Fruit fly (Drosophila melanogaster): ENCODE results near the gene CG8565.

The CG8565 gene

dm6 chrX:15860479-15860878 is 22.8 kb downstream of the CG8565 start (continued):
- TF ChIP-seq CG2875 (GFP tag; optimal IDR thresholded peaks at IDR 0.05), result no peak
- TF ChIP-seq Fer2 (tag; optimal IDR thresholded peaks at IDR 0.05), result no peak
- TF ChIP-seq kni (GFP tag; optimal IDR thresholded peaks at IDR 0.05), result no peak
- peak; percentile 29 for TF ChIP-seq dm (GFP tag; optimal IDR thresholded peaks at IDR 0.05)
- TF ChIP-seq ci (GFP tag; IDR thresholded peaks at IDR 0.05), result peak; percentile 61; the same call in 2 of the 3 replicates
- 0 out of 2 replicates have a peak, but pooled peaks have one; percentile 35 for TF ChIP-seq ranshi (GFP tag; IDR thresholded peaks at IDR 0.05)
- no peak for TF ChIP-seq CG43689 (GFP tag; IDR thresholded peaks at IDR 0.05)
- no peak for TF ChIP-seq eve (GFP tag; optimal IDR thresholded peaks at IDR 0.05)
- no peak for TF ChIP-seq CG7963 (GFP tag; IDR thresholded peaks at IDR 0.05; ENCODE audit: partially characterized antibody)
- no peak for TF ChIP-seq Taf1 (GFP tag; IDR thresholded peaks at IDR 0.05)
- TF ChIP-seq CG15479 (GFP tag; optimal IDR thresholded peaks at IDR 0.05), result peak; percentile 59
- TF ChIP-seq CG15011 (GFP tag; optimal IDR thresholded peaks at IDR 0.05), result no peak
- TF ChIP-seq CG9932 (GFP tag; IDR thresholded peaks at IDR 0.05), result 0 out of 2 replicates have a peak, but pooled peaks have one; percentile 18
- TF ChIP-seq CG15696 (tag; optimal IDR thresholded peaks at IDR 0.05), result no peak
- TF ChIP-seq CG7839 (tag; optimal IDR thresholded peaks at IDR 0.05), result peak; percentile 27
- TF ChIP-seq onecut (GFP tag; IDR thresholded peaks at IDR 0.05), result peak; percentile 93
- TF ChIP-seq ewg (GFP tag; optimal IDR thresholded peaks at IDR 0.05), result peak; percentile 66
- no peak; the same call in 2 of the 3 replicates for TF ChIP-seq dysf (GFP tag; IDR thresholded peaks at IDR 0.05)
- 0 out of 2 replicates have a peak, but pooled peaks have one; percentile 25 for TF ChIP-seq E2f2 (GFP tag; IDR thresholded peaks at IDR 0.05)
- TF ChIP-seq CG2116 (GFP tag; optimal IDR thresholded peaks at IDR 0.05), result no peak
- TF ChIP-seq fu2 (GFP tag; optimal IDR thresholded peaks at IDR 0.05), result no peak
- no peak for TF ChIP-seq wdn (GFP tag; IDR thresholded peaks at IDR 0.05)
- TF ChIP-seq rib (GFP tag; IDR thresholded peaks at IDR 0.05), result peak; percentile 53; the same call in 1 of the 2 replicates
- TF ChIP-seq Lpt (GFP tag; optimal IDR thresholded peaks at IDR 0.05), result no peak
- 0 out of 3 replicates have a peak, but pooled peaks have one; percentile 27 for TF ChIP-seq CG6791 (GFP tag; IDR thresholded peaks at IDR 0.05; ENCODE audit: partially characterized antibody)
- TF ChIP-seq lola (GFP tag; optimal IDR thresholded peaks at IDR 0.05), result no peak
- no peak for TF ChIP-seq CG16815 (GFP tag; optimal IDR thresholded peaks at IDR 0.05)
- no peak for TF ChIP-seq MESR4 (GFP tag; optimal IDR thresholded peaks at IDR 0.05)
- no peak for TF ChIP-seq CG17186 (GFP tag; optimal IDR thresholded peaks at IDR 0.05)
- TF ChIP-seq lmd (GFP tag; IDR thresholded peaks at IDR 0.05), result no peak
- 0 out of 3 replicates have a peak, but pooled peaks have one; percentile 14 for TF ChIP-seq CG16813 (GFP tag; IDR thresholded peaks at IDR 0.05; ENCODE audit: partially characterized antibody)
- TF ChIP-seq Six4 (GFP tag; optimal IDR thresholded peaks at IDR 0.05), result no peak
- peak; percentile 59 for TF ChIP-seq GATAe (GFP tag; conservative IDR thresholded peaks at IDR 0.05)
- TF ChIP-seq fd102C (GFP tag; optimal IDR thresholded peaks at IDR 0.05), result no peak
- no peak for TF ChIP-seq sisA (GFP tag; IDR thresholded peaks at IDR 0.05)
- peak; percentile 99 for TF ChIP-seq sqz (GFP tag; optimal IDR thresholded peaks at IDR 0.05)
- TF ChIP-seq CG6813 (GFP tag; optimal IDR thresholded peaks at IDR 0.05), result no peak
- TF ChIP-seq CG33557 (GFP tag; optimal IDR thresholded peaks at IDR 0.05), result no peak
- TF ChIP-seq bcd (GFP tag; optimal IDR thresholded peaks at IDR 0.05), result peak; percentile 1
- no peak for TF ChIP-seq corto (GFP tag; optimal IDR thresholded peaks at IDR 0.05)
- no peak for TF ChIP-seq zfh2 (GFP tag; optimal IDR thresholded peaks at IDR 0.05)
- no peak for TF ChIP-seq disco-r (GFP tag; optimal IDR thresholded peaks at IDR 0.05)
- TF ChIP-seq Drgx (GFP tag; IDR thresholded peaks at IDR 0.05), result peak; percentile 58
- 0 out of 3 replicates have a peak, but pooled peaks have one; percentile 22 for TF ChIP-seq vnd (GFP tag; IDR thresholded peaks at IDR 0.05; ENCODE audit: partially characterized antibody)
- no peak for TF ChIP-seq dan (GFP tag; IDR thresholded peaks at IDR 0.05)
- TF ChIP-seq zf30C (GFP tag; optimal IDR thresholded peaks at IDR 0.05), result no peak
- TF ChIP-seq BEAF-32 (GFP tag; optimal IDR thresholded peaks at IDR 0.05), result no peak

Measured in whole organism, embryonic.